Worm (Caenorhabditis elegans) whole organism, early embryonic: Measurements from ENCODE around the gene kin-26.

Experiments used
- B0310.2 ChIP-seq: sonication (generic microtip); optimal IDR thresholded peaks from 2 replicates; lab custom pipeline; 2016; ENCODE audit warnings: mild to moderate bottlenecking, missing genetic modification characterization, missing compliant biosample characterization
- F13C5.2 ChIP-seq: sonication (generic microtip); optimal IDR thresholded peaks from 2 replicates; lab custom pipeline; 2017; ENCODE audit warnings: mild to moderate bottlenecking, missing genetic modification characterization, inconsistent platforms, missing compliant biosample characterization
- aly-1 ChIP-seq: sonication (generic microtip); optimal IDR thresholded peaks from 2 replicates; lab custom pipeline; 2016; ENCODE audit warnings: missing genetic modification characterization, missing compliant biosample characterization
- ama-1 ChIP-seq: fragments of 150-350 bp; optimal IDR thresholded peaks from 2 replicates; lab custom pipeline; 2014
- ceh-13 ChIP-seq: fragments of 200-800 bp; sonication (Bioruptor generic); optimal IDR thresholded peaks from 2 replicates; lab custom pipeline; 2018; ENCODE audit warnings: mild to moderate bottlenecking, missing genetic modification characterization, missing compliant biosample characterization
- ceh-36 ChIP-seq: sonication (generic microtip); optimal IDR thresholded peaks from 2 replicates; lab custom pipeline; 2016; ENCODE audit warnings: missing genetic modification characterization, inconsistent platforms, missing compliant biosample characterization
- ets-7 ChIP-seq: sonication (generic microtip); optimal IDR thresholded peaks from 2 replicates; lab custom pipeline; 2016; ENCODE audit warnings: missing genotype, missing genetic modification characterization, missing compliant biosample characterization
- flt-1 ChIP-seq: fragments of 200-800 bp; sonication (Bioruptor generic); IDR thresholded peaks from 2 replicates; pipeline ENCODE4 v1.3.6; 2022; ENCODE audit warnings: missing genetic modification characterization, missing compliant biosample characterization
- hmbx-1 ChIP-seq: sonication (generic microtip); optimal IDR thresholded peaks from 2 replicates; lab custom pipeline; 2016; ENCODE audit warnings: mild to moderate bottlenecking, missing genetic modification characterization, missing compliant biosample characterization
- hmg-4 ChIP-seq: fragments of 200-800 bp; sonication (Bioruptor generic); optimal IDR thresholded peaks from 2 replicates; lab custom pipeline; 2018; ENCODE audit warnings: mild to moderate bottlenecking, missing genetic modification characterization, missing compliant biosample characterization
- hnd-1 ChIP-seq: sonication (generic microtip); optimal IDR thresholded peaks from 2 replicates; lab custom pipeline; 2016; ENCODE audit warnings: missing genetic modification characterization, missing compliant biosample characterization
- pes-1 ChIP-seq: fragments of 200-800 bp; sonication (Bioruptor generic); IDR thresholded peaks from 2 replicates; pipeline ENCODE4 v1.3.6; 2022; ENCODE audit warnings: missing genetic modification reagents, missing genetic modification characterization, missing compliant biosample characterization
- scrt-1 ChIP-seq: fragments of 200-800 bp; sonication (Bioruptor generic); IDR thresholded peaks from 2 replicates; pipeline ENCODE4 v1.3.6; 2022; ENCODE audit warnings: missing genetic modification characterization, missing compliant biosample characterization
- sea-1 ChIP-seq: fragments of 200-800 bp; sonication (Bioruptor generic); conservative IDR thresholded peaks from 2 replicates; pipeline ENCODE4 v1.3.6; 2022; ENCODE audit warnings: missing genetic modification characterization, missing compliant biosample characterization
- tbx-11 ChIP-seq: fragments of 200-800 bp; sonication (Bioruptor generic); IDR thresholded peaks from 2 replicates; pipeline ENCODE4 v1.3.6; 2022; ENCODE audit warnings: missing genetic modification characterization, missing compliant biosample characterization
- tbx-37 ChIP-seq: fragments of 200-800 bp; sonication (Bioruptor generic); conservative IDR thresholded peaks from 2 replicates; pipeline ENCODE4 v1.3.6; 2022; ENCODE audit warnings: missing genetic modification reagents, missing genetic modification characterization, missing compliant biosample characterization
- tra-4 ChIP-seq: sonication (generic microtip); optimal IDR thresholded peaks from 2 replicates; lab custom pipeline; 2017; ENCODE audit warnings: missing genetic modification characterization, missing compliant biosample characterization

kin-26 gene

ce11 chrIV:7914991-7915390 is 37.3 kb upstream of the kin-26 start, which contains the start of gene C49H3.4:
C49H3.4 (plus strand) TSS chrIV:7915291.
- TF ChIP-seq F13C5.2, result no peak
- TF ChIP-seq scrt-1 (GFP tag; lab: Robert Waterston, UW), result no peak
- no peak for TF ChIP-seq sea-1 (GFP tag; lab: Robert Waterston, UW)
- no peak for TF ChIP-seq ceh-13
- TF ChIP-seq tra-4, result no peak
- TF ChIP-seq ceh-36 (tag; lab: Kevin White, UChicago), result no peak
- no peak for TF ChIP-seq tbx-37 (GFP tag; lab: Robert Waterston, UW)
- TF ChIP-seq ets-7 (tag; lab: Kevin White, UChicago), result no peak
- TF ChIP-seq flt-1 (GFP tag; lab: Robert Waterston, UW), result no peak
- no peak for TF ChIP-seq hmg-4 (GFP tag; lab: Kevin White, UChicago)
- no peak for TF ChIP-seq hmbx-1
- TF ChIP-seq pes-1, result no peak
- no peak for TF ChIP-seq tbx-11 (GFP tag; lab: Robert Waterston, UW)
- TF ChIP-seq B0310.2, result no peak
- TF ChIP-seq hnd-1 (tag; lab: Kevin White, UChicago), result no peak
- no peak for TF ChIP-seq ama-1 (lab: Kevin White, UChicago)
- TF ChIP-seq aly-1 (tag; lab: Kevin White, UChicago), result no peak

- TF ChIP-seq tra-4, result no peak
- no peak for TF ChIP-seq hmbx-1
- TF ChIP-seq scrt-1 (GFP tag; lab: Robert Waterston, UW), result no peak
- no peak for TF ChIP-seq pes-1
- TF ChIP-seq hmg-4 (GFP tag; lab: Kevin White, UChicago), result no peak
- no peak for TF ChIP-seq aly-1 (tag; lab: Kevin White, UChicago)
- no peak for TF ChIP-seq ceh-13
- no peak for TF ChIP-seq B0310.2
Observed at ce11 chrIV:7910197-7910735, 32.6 kb upstream of the kin-26 start, which contains the start of the genes npp-27 and ntl-4. npp-27 (minus strand) TSS chrIV:7910247. ntl-4 (plus strand) TSS chrIV:7910575.

- TF ChIP-seq ceh-13 (no peak), hmbx-1 (no peak), hmg-4 (GFP tag; lab: Kevin White, UChicago) (peak; percentile 31), hnd-1 (tag; lab: Kevin White, UChicago) (no peak)
Observed at ce11 chrIV:7909455-7910141, 31.9 kb upstream of the kin-26 start.

- TF ChIP-seq tbx-37 (GFP tag; lab: Robert Waterston, UW) (no peak), scrt-1 (GFP tag; lab: Robert Waterston, UW) (no peak), aly-1 (tag; lab: Kevin White, UChicago) (no peak), hmg-4 (GFP tag; lab: Kevin White, UChicago) (no peak), F13C5.2 (no peak), ceh-13 (no peak), ama-1 (lab: Kevin White, UChicago) (no peak), sea-1 (GFP tag; lab: Robert Waterston, UW) (no peak), ceh-36 (tag; lab: Kevin White, UChicago) (no peak)
Observed at ce11 chrIV:7906643-7907042, 29.0 kb upstream of the kin-26 start.

- TF ChIP-seq tra-4 (no peak), ama-1 (lab: Kevin White, UChicago) (no peak), tbx-37 (GFP tag; lab: Robert Waterston, UW) (no peak), flt-1 (GFP tag; lab: Robert Waterston, UW) (no peak)
Observed at ce11 chrIV:7903359-7903758, 25.7 kb upstream of the kin-26 start, which contains the start of gene C49H3.6. C49H3.6 (plus strand) TSS chrIV:7903738.

ce11 chrIV:7902221-7902904 is 24.7 kb upstream of the kin-26 start, which contains the start of gene arp-11:
arp-11 (minus strand) TSS chrIV:7902271.
- peak; percentile 24 for TF ChIP-seq F13C5.2
- TF ChIP-seq hnd-1 (tag; lab: Kevin White, UChicago), result no peak

- no peak for TF ChIP-seq F13C5.2
- no peak for TF ChIP-seq tra-4
- no peak for TF ChIP-seq aly-1 (tag; lab: Kevin White, UChicago)
- no peak for TF ChIP-seq hnd-1 (tag; lab: Kevin White, UChicago)
- TF ChIP-seq pes-1, result no peak
- TF ChIP-seq flt-1 (GFP tag; lab: Robert Waterston, UW), result no peak
- TF ChIP-seq sea-1 (GFP tag; lab: Robert Waterston, UW), result no peak
Observed at ce11 chrIV:7898489-7898888, 20.8 kb upstream of the kin-26 start.

- TF ChIP-seq tbx-37 (GFP tag; lab: Robert Waterston, UW), result no peak
- TF ChIP-seq ceh-36 (tag; lab: Kevin White, UChicago), result no peak
- no peak for TF ChIP-seq hmbx-1
- TF ChIP-seq flt-1 (GFP tag; lab: Robert Waterston, UW), result no peak
- TF ChIP-seq ama-1 (lab: Kevin White, UChicago), result no peak
- TF ChIP-seq hmg-4 (GFP tag; lab: Kevin White, UChicago), result no peak
- TF ChIP-seq ets-7 (tag; lab: Kevin White, UChicago), result no peak
- TF ChIP-seq sea-1 (GFP tag; lab: Robert Waterston, UW), result no peak
- TF ChIP-seq F13C5.2, result no peak
- TF ChIP-seq pes-1, result no peak
- TF ChIP-seq hnd-1 (tag; lab: Kevin White, UChicago), result no peak
- no peak for TF ChIP-seq B0310.2
- TF ChIP-seq ceh-13, result no peak
- no peak for TF ChIP-seq scrt-1 (GFP tag; lab: Robert Waterston, UW)
- no peak for TF ChIP-seq aly-1 (tag; lab: Kevin White, UChicago)
- no peak for TF ChIP-seq tra-4
- TF ChIP-seq tbx-11 (GFP tag; lab: Robert Waterston, UW), result no peak
Observed at ce11 chrIV:7897953-7898352, 20.3 kb upstream of the kin-26 start.
